Fruit fly (Drosophila melanogaster): ENCODE results near the gene elm.

The elm gene

DNA sequence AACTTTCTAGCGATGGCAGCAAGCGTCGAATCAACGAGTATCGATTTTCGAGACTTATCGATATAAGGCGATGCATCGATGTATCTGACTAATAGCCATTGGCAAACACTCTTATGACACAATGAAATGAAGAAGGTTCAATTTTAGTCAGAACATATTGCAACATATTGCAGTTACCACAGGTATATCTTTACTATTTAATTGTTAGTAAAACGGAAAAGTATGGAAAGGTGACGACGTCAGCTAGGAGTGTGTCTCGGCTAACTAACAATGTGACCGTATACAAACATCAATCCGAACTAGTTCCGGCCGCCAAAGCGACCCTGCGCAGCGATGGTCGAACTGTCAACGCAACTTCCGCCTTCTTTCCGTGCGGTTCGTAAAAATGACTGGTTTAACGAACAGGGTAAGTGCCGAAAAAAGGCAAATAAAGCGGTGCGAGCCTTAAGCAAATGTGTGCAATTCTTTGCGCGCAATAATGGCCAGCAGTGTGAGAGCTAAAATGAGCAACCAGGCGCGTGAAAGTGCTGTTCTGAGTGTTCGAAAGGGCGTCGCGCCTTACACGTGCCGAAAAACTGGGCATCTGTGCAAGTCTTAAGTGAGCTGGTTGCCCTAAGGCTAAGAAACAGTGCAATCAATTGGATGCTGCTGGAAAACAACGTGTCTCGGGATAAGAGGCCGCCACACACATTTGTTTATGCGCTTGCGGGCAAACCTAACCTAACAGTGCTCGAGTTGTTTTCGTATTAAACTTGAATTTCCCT lies 30.4 kb downstream of the elm start, which contains the start of the genes Dph4, Spec2 and RpL13A (continued):
- peak; percentile 99 for TF ChIP-seq BEAF-32 (GFP tag; optimal IDR thresholded peaks at IDR 0.05)
- TF ChIP-seq slou (GFP tag; optimal IDR thresholded peaks at IDR 0.05) = peak; percentile 88
- peak; percentile 82 for TF ChIP-seq sqz (GFP tag; optimal IDR thresholded peaks at IDR 0.05)
- TF ChIP-seq CG17385 (GFP tag; optimal IDR thresholded peaks at IDR 0.05) = peak; percentile 91
- peak; percentile 74 for TF ChIP-seq Neu2 (GFP tag; optimal IDR thresholded peaks at IDR 0.05; ENCODE audit: borderline replicate concordance)
- peak; percentile 79 for TF ChIP-seq CG10979 (tag; optimal IDR thresholded peaks at IDR 0.05)
- TF ChIP-seq hbn (GFP tag; IDR thresholded peaks at IDR 0.05; ENCODE audit: partially characterized antibody) = no peak
- peak; percentile 78 for TF ChIP-seq CG7786 (GFP tag; optimal IDR thresholded peaks at IDR 0.05)
- peak; percentile 69 for TF ChIP-seq fd96Cb (tag; optimal IDR thresholded peaks at IDR 0.05)
- no peak for TF ChIP-seq HLH3B (GFP tag; IDR thresholded peaks at IDR 0.05)
- no peak for TF ChIP-seq sob (GFP tag; IDR thresholded peaks at IDR 0.05)
- TF ChIP-seq nmo (GFP tag; optimal IDR thresholded peaks at IDR 0.05) = peak; percentile 86
- peak; percentile 98 for TF ChIP-seq CG12659 (GFP tag; optimal IDR thresholded peaks at IDR 0.05)
- no peak for TF ChIP-seq ken (GFP tag; IDR thresholded peaks at IDR 0.05)
- no peak for TF ChIP-seq CG16779 (GFP tag; IDR thresholded peaks at IDR 0.05)
- TF ChIP-seq CG32767 (GFP tag; IDR thresholded peaks at IDR 0.05) = no peak
- no peak for TF ChIP-seq CG11456 (GFP tag; IDR thresholded peaks at IDR 0.05)
- peak; percentile 86 for TF ChIP-seq Six4 (GFP tag; optimal IDR thresholded peaks at IDR 0.05)
- peak; percentile 89 for TF ChIP-seq CG4854 (GFP tag; optimal IDR thresholded peaks at IDR 0.05)
- TF ChIP-seq danr (GFP tag; IDR thresholded peaks at IDR 0.05) = no peak
- TF ChIP-seq sim (GFP tag; IDR thresholded peaks at IDR 0.05) = no peak
- TF ChIP-seq unpg (GFP tag; optimal IDR thresholded peaks at IDR 0.05) = peak; percentile 87
- TF ChIP-seq schlank (tag; optimal IDR thresholded peaks at IDR 0.05) = peak; percentile 95
- peak; percentile 85 for TF ChIP-seq CG7839 (tag; optimal IDR thresholded peaks at IDR 0.05)
- TF ChIP-seq tll (GFP tag; optimal IDR thresholded peaks at IDR 0.05) = peak; percentile 32 to 61
- TF ChIP-seq CG13424 (tag; optimal IDR thresholded peaks at IDR 0.05) = peak; percentile 72
- TF ChIP-seq CG11093 (GFP tag; IDR thresholded peaks at IDR 0.05) = peak; percentile 43; the same call in 1 of the 3 replicates
- peak; percentile 98 for TF ChIP-seq CG33213 (GFP tag; optimal IDR thresholded peaks at IDR 0.05)
- TF ChIP-seq Sox102F (GFP tag; optimal IDR thresholded peaks at IDR 0.05) = no peak
- no peak for TF ChIP-seq cg (GFP tag; optimal IDR thresholded peaks at IDR 0.05)
- TF ChIP-seq ato (GFP tag; IDR thresholded peaks at IDR 0.05; ENCODE audit: partially characterized antibody) = no peak
- TF ChIP-seq Blimp-1 (GFP tag; optimal IDR thresholded peaks at IDR 0.05) = peak; percentile 65
- TF ChIP-seq yki (optimal IDR thresholded peaks at IDR 0.05) = no peak
- peak; percentile 72 for TF ChIP-seq gem (tag; optimal IDR thresholded peaks at IDR 0.05)
- TF ChIP-seq p53 (GFP tag; optimal IDR thresholded peaks at IDR 0.05) = peak; percentile 90
- TF ChIP-seq grau (tag; optimal IDR thresholded peaks at IDR 0.05) = peak; percentile 85
- TF ChIP-seq Bdp1 (GFP tag; optimal IDR thresholded peaks at IDR 0.05) = peak; percentile 88
- no peak for TF ChIP-seq bbx (GFP tag; IDR thresholded peaks at IDR 0.05; ENCODE audit: partially characterized antibody)
- no peak for TF ChIP-seq MBD-R2 (GFP tag; IDR thresholded peaks at IDR 0.05)
- TF ChIP-seq CG8924 (tag; optimal IDR thresholded peaks at IDR 0.05) = peak; percentile 87
- TF ChIP-seq BtbVII (GFP tag; optimal IDR thresholded peaks at IDR 0.05) = peak; percentile 94
- TF ChIP-seq CG18262 (tag; optimal IDR thresholded peaks at IDR 0.05) = peak; percentile 82
- TF ChIP-seq nerfin-2 (GFP tag; IDR thresholded peaks at IDR 0.05; ENCODE audit: partially characterized antibody) = no peak
- TF ChIP-seq CG18764 (GFP tag; optimal IDR thresholded peaks at IDR 0.05) = peak; percentile 91
- TF ChIP-seq gt (GFP tag; IDR thresholded peaks at IDR 0.05) = no peak
- TF ChIP-seq psq (GFP tag; optimal IDR thresholded peaks at IDR 0.05) = peak; percentile 81
- TF ChIP-seq eyg (GFP tag; optimal IDR thresholded peaks at IDR 0.05) = peak; percentile 88
- no peak for TF ChIP-seq zfh1 (GFP tag; IDR thresholded peaks at IDR 0.05)
- TF ChIP-seq CG15479 (GFP tag; optimal IDR thresholded peaks at IDR 0.05) = peak; percentile 82

Data from whole organism, embryonic.